Worm (Caenorhabditis elegans): ENCODE results near the gene mlc-3.

Gene mlc-3

DNA sequence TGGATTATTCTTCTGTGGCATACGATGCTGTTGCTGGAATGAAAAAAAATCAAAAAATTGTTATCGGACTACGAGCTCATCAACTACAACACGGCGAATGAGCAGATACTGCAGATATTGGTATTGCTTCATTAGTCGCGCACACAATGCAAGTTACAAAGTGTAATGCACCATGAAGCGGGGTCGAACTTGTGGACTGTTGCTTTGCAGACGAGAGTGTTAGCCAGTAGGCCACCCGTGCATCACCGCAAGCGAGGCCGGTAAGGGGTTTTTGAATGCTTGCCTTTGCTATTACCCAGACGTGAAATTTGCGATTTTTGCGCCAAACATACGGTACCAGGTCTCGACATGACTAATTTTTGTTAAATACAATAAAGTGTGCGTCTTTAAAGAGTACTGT, 37.2 kb downstream of the mlc-3 start (continued):
- TF ChIP-seq pha-4 (tag; optimal IDR thresholded peaks at IDR 0.05) (peak; percentile 78), skn-1 (tag; optimal IDR thresholded peaks at IDR 0.05) (peak; percentile 51), daf-12 (tag; optimal IDR thresholded peaks at IDR 0.05) (no peak), lin-15B (tag; optimal IDR thresholded peaks at IDR 0.05) (peak; percentile 57), fkh-10 (GFP tag; optimal IDR thresholded peaks at IDR 0.05) (no peak), ZK546.5 (tag; optimal IDR thresholded peaks at IDR 0.05) (no peak), egl-5 (tag; optimal IDR thresholded peaks at IDR 0.05) (peak; percentile 8), fkh-2 (tag; optimal IDR thresholded peaks at IDR 0.05) (no peak), nhr-43 (tag; optimal IDR thresholded peaks at IDR 0.05; ENCODE audit: poor library complexity, severe bottlenecking) (peak; percentile 86), nhr-12 (tag; optimal IDR thresholded peaks at IDR 0.05) (no peak), nfya-1 (tag; optimal IDR thresholded peaks at IDR 0.05; ENCODE audit: insufficient read depth) (peak; percentile 50), sea-2 (GFP tag; optimal IDR thresholded peaks at IDR 0.05) (no peak), ztf-4 (tag; optimal IDR thresholded peaks at IDR 0.05) (no peak), ceh-16 (tag; optimal IDR thresholded peaks at IDR 0.05) (no peak)

DNA sequence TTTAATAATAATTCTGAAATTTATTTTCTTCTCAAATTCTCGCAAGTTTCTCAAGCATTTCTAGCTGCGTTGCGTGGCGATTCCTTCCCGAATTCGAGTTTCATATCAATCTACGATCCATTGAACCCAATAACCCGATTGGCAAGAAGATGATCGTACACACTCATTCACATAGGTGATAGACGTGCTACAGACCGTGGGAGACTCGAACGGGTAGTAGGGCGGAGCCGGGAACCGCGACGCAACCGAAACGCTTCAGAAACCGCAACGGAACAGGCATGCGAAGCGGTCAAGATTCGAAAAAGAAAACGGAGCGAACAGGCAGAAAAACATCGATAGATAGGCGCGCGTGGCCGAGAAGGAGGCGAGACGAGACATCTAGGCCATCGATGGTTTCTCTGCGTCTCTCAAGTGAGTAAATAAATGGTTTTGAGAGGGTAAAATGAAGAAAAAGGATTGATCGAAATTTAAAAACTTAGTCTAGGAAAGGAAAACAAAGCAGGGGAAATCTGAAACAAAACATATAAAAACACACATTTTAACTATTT, 38.7 kb downstream of the mlc-3 start, which contains the start of gene madf-11:
Gene madf-11 (minus strand): TSS at position 51 of the 548 bp plus-strand sequence.
- TF ChIP-seq fkh-10 (GFP tag; optimal IDR thresholded peaks at IDR 0.05): peak; percentile 38
- no peak for TF ChIP-seq tbx-2 (tag; optimal IDR thresholded peaks at IDR 0.05)
- TF ChIP-seq daf-12 (tag; optimal IDR thresholded peaks at IDR 0.05): no peak
- TF ChIP-seq ceh-9 (tag; optimal IDR thresholded peaks at IDR 0.05): no peak
- peak; percentile 93 for TF ChIP-seq pha-4 (tag; optimal IDR thresholded peaks at IDR 0.05)
- no peak for TF ChIP-seq mml-1 (tag; optimal IDR thresholded peaks at IDR 0.05)
- peak; percentile 80 for TF ChIP-seq nfya-1 (tag; optimal IDR thresholded peaks at IDR 0.05; ENCODE audit: insufficient read depth)
- TF ChIP-seq lin-39 (tag; optimal IDR thresholded peaks at IDR 0.05): peak; percentile 75
- TF ChIP-seq nhr-76 (tag; optimal IDR thresholded peaks at IDR 0.05): no peak
- peak; percentile 76 for TF ChIP-seq snpc-4 (tag; optimal IDR thresholded peaks at IDR 0.05)
- TF ChIP-seq R02D3.7 (tag; optimal IDR thresholded peaks at IDR 0.05): peak; percentile 69
- peak; percentile 76 for TF ChIP-seq egl-5 (tag; optimal IDR thresholded peaks at IDR 0.05)
- peak; percentile 39 for TF ChIP-seq elt-2 (tag; optimal IDR thresholded peaks at IDR 0.05)
- peak; percentile 39 for TF ChIP-seq pqm-1 (tag; optimal IDR thresholded peaks at IDR 0.05)
- TF ChIP-seq elt-3 (tag; optimal IDR thresholded peaks at IDR 0.05): peak in 1 of 3 experiments; percentile 25
- peak; percentile 5 for TF ChIP-seq ceh-82 (tag; optimal IDR thresholded peaks at IDR 0.05)
- peak; percentile 8 for TF ChIP-seq skn-1 (tag; optimal IDR thresholded peaks at IDR 0.05)
- TF ChIP-seq lin-15B (tag; optimal IDR thresholded peaks at IDR 0.05): peak; percentile 94
- no peak for TF ChIP-seq ama-1 (optimal IDR thresholded peaks at IDR 0.05)
- TF ChIP-seq nhr-25 (tag; optimal IDR thresholded peaks at IDR 0.05): peak; percentile 74
- peak; percentile 54 for TF ChIP-seq jun-1 (tag; optimal IDR thresholded peaks at IDR 0.05)
- peak; percentile 84 for TF ChIP-seq ceh-28 (tag; optimal IDR thresholded peaks at IDR 0.05)
- peak; percentile 60 for TF ChIP-seq nhr-43 (tag; optimal IDR thresholded peaks at IDR 0.05; ENCODE audit: poor library complexity, severe bottlenecking)
- TF ChIP-seq nhr-23 (tag; optimal IDR thresholded peaks at IDR 0.05): peak; percentile 75
- no peak for TF ChIP-seq zag-1 (tag; optimal IDR thresholded peaks at IDR 0.05)

ce11 chrIII:5604080-5604479, 39.3 kb downstream of the mlc-3 start, which contains the start of gene xnd-1:
TSS of gene xnd-1 (plus strand) at chrIII:5604460.
- TF ChIP-seq unc-39 (tag; optimal IDR thresholded peaks at IDR 0.05) (no peak), eor-1 (tag; optimal IDR thresholded peaks at IDR 0.05) (no peak), ztf-4 (tag; optimal IDR thresholded peaks at IDR 0.05) (no peak), daf-12 (tag; optimal IDR thresholded peaks at IDR 0.05) (no peak), egl-5 (tag; optimal IDR thresholded peaks at IDR 0.05) (no peak), ceh-16 (tag; optimal IDR thresholded peaks at IDR 0.05) (no peak), elt-3 (tag; optimal IDR thresholded peaks at IDR 0.05) (no peak), lin-39 (tag; optimal IDR thresholded peaks at IDR 0.05) (no peak), jun-1 (tag; optimal IDR thresholded peaks at IDR 0.05) (no peak), fos-1 (tag; optimal IDR thresholded peaks at IDR 0.05) (no peak), sea-2 (GFP tag; optimal IDR thresholded peaks at IDR 0.05) (no peak), zag-1 (tag; optimal IDR thresholded peaks at IDR 0.05) (no peak), elt-2 (tag; optimal IDR thresholded peaks at IDR 0.05) (no peak), pha-4 (tag; optimal IDR thresholded peaks at IDR 0.05) (no peak), mml-1 (tag; optimal IDR thresholded peaks at IDR 0.05) (no peak), nhr-25 (tag; optimal IDR thresholded peaks at IDR 0.05) (no peak), ztf-11 (tag; optimal IDR thresholded peaks at IDR 0.05) (no peak), mdl-1 (tag; optimal IDR thresholded peaks at IDR 0.05) (no peak), ZK546.5 (tag; optimal IDR thresholded peaks at IDR 0.05) (no peak)
